Fruit fly (Drosophila melanogaster): ENCODE results near the gene Spn77Ba.
A peak's percentile ranks its signal among the peaks of the same experiment; 100 is the strongest.

Gene Spn77Ba

dm6 chr3L:20302081-20302630 lies 14.8 kb upstream of the Spn77Ba start, which contains the start of gene Pex23 (continued):
- peak; percentile 69 for TF ChIP-seq Fer1 (GFP tag; optimal IDR thresholded peaks at IDR 0.05)
- TF ChIP-seq abd-A (tag; optimal IDR thresholded peaks at IDR 0.05) = no peak
- peak; percentile 69 for TF ChIP-seq CG14050 (GFP tag; IDR thresholded peaks at IDR 0.05)
- peak; percentile 59; the same call in 1 of the 2 replicates for TF ChIP-seq Taf1 (GFP tag; IDR thresholded peaks at IDR 0.05)
- no peak for TF ChIP-seq Blimp-1 (GFP tag; optimal IDR thresholded peaks at IDR 0.05)
- TF ChIP-seq CG12071 (GFP tag; optimal IDR thresholded peaks at IDR 0.05) = no peak
- no peak for TF ChIP-seq CG11398 (GFP tag; optimal IDR thresholded peaks at IDR 0.05)
- peak; percentile 49 for TF ChIP-seq HmgD (GFP tag; optimal IDR thresholded peaks at IDR 0.05)
- peak; percentile 62 for TF ChIP-seq CG5245 (GFP tag; optimal IDR thresholded peaks at IDR 0.05)
- peak; percentile 47 for TF ChIP-seq NC2α (GFP tag; optimal IDR thresholded peaks at IDR 0.05)
- TF ChIP-seq Nf-YC (tag; optimal IDR thresholded peaks at IDR 0.05) = peak; percentile 69
- no peak for TF ChIP-seq pan (optimal IDR thresholded peaks at IDR 0.05)
- TF ChIP-seq pan (GFP tag; optimal IDR thresholded peaks at IDR 0.05 in 1 of 2, IDR thresholded peaks at IDR 0.05 in 1 of 2) = peak in 1 of 2 experiments; percentile 81
- peak; percentile 99 for TF ChIP-seq inv (GFP tag; IDR thresholded peaks at IDR 0.05; ENCODE audit: partially characterized antibody)
- no peak for TF ChIP-seq C15 (GFP tag; IDR thresholded peaks at IDR 0.05)
- TF ChIP-seq CG10267 (tag; optimal IDR thresholded peaks at IDR 0.05) = peak; percentile 95
- peak; percentile 53 for TF ChIP-seq BtbVII (GFP tag; optimal IDR thresholded peaks at IDR 0.05)
- no peak for TF ChIP-seq p53 (GFP tag; optimal IDR thresholded peaks at IDR 0.05)
- peak; percentile 99 for TF ChIP-seq Scr (GFP tag; IDR thresholded peaks at IDR 0.05; ENCODE audit: partially characterized antibody)
- TF ChIP-seq CG7987 (GFP tag; optimal IDR thresholded peaks at IDR 0.05) = peak; percentile 56
- TF ChIP-seq Mad (GFP tag; optimal IDR thresholded peaks at IDR 0.05) = peak; percentile 68
- 0 out of 2 replicates have a peak, but pooled peaks have one; percentile 16 for TF ChIP-seq CG43689 (GFP tag; IDR thresholded peaks at IDR 0.05)
- peak; percentile 15 for TF ChIP-seq da (GFP tag; optimal IDR thresholded peaks at IDR 0.05)
- TF ChIP-seq hkb (optimal IDR thresholded peaks at IDR 0.05) = peak; percentile 46
- peak; percentile 67 for TF ChIP-seq hkb (GFP tag; IDR thresholded peaks at IDR 0.05)
- peak; percentile 94 for TF ChIP-seq mld (GFP tag; IDR thresholded peaks at IDR 0.05; ENCODE audit: partially characterized antibody)
- TF ChIP-seq CG17361 (GFP tag; IDR thresholded peaks at IDR 0.05) = peak; percentile 82
- TF ChIP-seq Elba2 (GFP tag; optimal IDR thresholded peaks at IDR 0.05) = peak; percentile 64
- 0 out of 2 replicates have a peak, but pooled peaks have one; percentile 41 for TF ChIP-seq CG16779 (GFP tag; IDR thresholded peaks at IDR 0.05)
- peak; percentile 81 for TF ChIP-seq pzg (GFP tag; optimal IDR thresholded peaks at IDR 0.05)
- peak; percentile 15 for TF ChIP-seq salm (tag; optimal IDR thresholded peaks at IDR 0.05)
- no peak for TF ChIP-seq CG5180 (GFP tag; optimal IDR thresholded peaks at IDR 0.05)
- peak; percentile 64 for TF ChIP-seq ap (GFP tag; IDR thresholded peaks at IDR 0.05)
- no peak for TF ChIP-seq Kr (GFP tag; optimal IDR thresholded peaks at IDR 0.05)
- TF ChIP-seq Gsc (GFP tag; IDR thresholded peaks at IDR 0.05) = no peak
- peak; percentile 60; the same call in 1 of the 2 replicates for TF ChIP-seq wor (GFP tag; IDR thresholded peaks at IDR 0.05)
- peak; percentile 99 for TF ChIP-seq Doc3 (GFP tag; IDR thresholded peaks at IDR 0.05; ENCODE audit: partially characterized antibody)
- TF ChIP-seq odd (GFP tag; optimal IDR thresholded peaks at IDR 0.05) = no peak
- peak; percentile 26 for TF ChIP-seq Six4 (GFP tag; optimal IDR thresholded peaks at IDR 0.05)
- TF ChIP-seq ATbp (GFP tag; optimal IDR thresholded peaks at IDR 0.05) = peak; percentile 35
- TF ChIP-seq pros (GFP tag; optimal IDR thresholded peaks at IDR 0.05) = no peak
- TF ChIP-seq CG11085 (GFP tag; IDR thresholded peaks at IDR 0.05) = peak; percentile 74
- TF ChIP-seq sna (GFP tag; IDR thresholded peaks at IDR 0.05; ENCODE audit: partially characterized antibody) = peak; percentile 99
- TF ChIP-seq Ssrp (tag; optimal IDR thresholded peaks at IDR 0.05) = peak; percentile 79
- peak; percentile 79 for TF ChIP-seq CG10147 (GFP tag; optimal IDR thresholded peaks at IDR 0.05)
- TF ChIP-seq CG4404 (GFP tag; IDR thresholded peaks at IDR 0.05) = peak; percentile 81
- peak; percentile 46 for TF ChIP-seq Adf1 (GFP tag; IDR thresholded peaks at IDR 0.05)
